Worm (Caenorhabditis elegans) whole organism, young adult: ENCODE results near the gene srv-26.

ENCODE experiments used
- B0336.3 ChIP-seq: fragments of 200-800 bp; sonication (Bioruptor generic); IDR thresholded peaks from 2 replicates; pipeline ENCODE4 v1.3.6; 2022; ENCODE audit warnings: missing genetic modification characterization, missing compliant biosample characterization
- F23B12.7 ChIP-seq: sonication (generic microtip); optimal IDR thresholded peaks from 2 replicates; lab custom pipeline; 2017; ENCODE audit warnings: missing genetic modification characterization, mild to moderate bottlenecking, missing compliant biosample characterization, antibody characterized with exemption, moderate library complexity; ENCODE audit not compliant: insufficient read depth
- F37B4.10 ChIP-seq: fragments of 200-800 bp; sonication (Bioruptor generic); IDR thresholded peaks from 2 replicates; pipeline ENCODE4 v1.3.6; 2022; ENCODE audit warnings: missing genetic modification characterization, missing compliant biosample characterization
- F49E8.2 ChIP-seq: sonication (generic microtip); optimal IDR thresholded peaks from 3 replicates; lab custom pipeline; 2017; ENCODE audit warnings: missing genetic modification characterization, mild to moderate bottlenecking, missing compliant biosample characterization, antibody characterized with exemption, moderate library complexity; ENCODE audit not compliant: insufficient read depth
- F57A8.1 ChIP-seq: fragments of 200-800 bp; sonication (Bioruptor generic); optimal IDR thresholded peaks from 2 replicates; lab custom pipeline; 2018; ENCODE audit warnings: mild to moderate bottlenecking, missing genetic modification characterization, moderate library complexity, missing compliant biosample characterization
- K11D2.4 ChIP-seq: fragments of 200-800 bp; sonication (Bioruptor generic); IDR thresholded peaks from 2 replicates; pipeline ENCODE4 v1.3.6; 2022; ENCODE audit warnings: missing genetic modification reagents, missing genetic modification characterization, missing compliant biosample characterization
- Y79H2A.3 ChIP-seq: fragments of 200-800 bp; sonication (Bioruptor generic); conservative IDR thresholded peaks from 2 replicates; pipeline ENCODE4 v1.3.6; 2022; ENCODE audit warnings: missing genetic modification reagents, missing genetic modification characterization, missing compliant biosample characterization
- akir-1 ChIP-seq: fragments of 200-800 bp; sonication (Bioruptor generic); optimal IDR thresholded peaks from 2 replicates; lab custom pipeline; 2018; ENCODE audit warnings: mild to moderate bottlenecking, missing genetic modification characterization, moderate library complexity, missing compliant biosample characterization
- ama-1 ChIP-seq, 3 experiments: fragments of 150-350 bp in 1 of 3; sonication (generic microtip) in 2 of 3; optimal IDR thresholded peaks; 2 replicates each; lab custom pipeline; 2014 to 2018; ENCODE audit warnings: missing biosample characterization in 2 of 3, missing genetic modification characterization in 2 of 3, missing genetic modification reagents in 2 of 3
- aptf-3 ChIP-seq: fragments of 200-800 bp; sonication (Bioruptor generic); IDR thresholded peaks from 2 replicates; pipeline ENCODE4 v1.3.6; 2022; ENCODE audit warnings: missing genetic modification characterization, missing compliant biosample characterization
- ccch-3 ChIP-seq: fragments of 200-800 bp; sonication (Bioruptor generic); optimal IDR thresholded peaks from 2 replicates; lab custom pipeline; 2018; ENCODE audit warnings: mild to moderate bottlenecking, missing genetic modification characterization, missing compliant biosample characterization
- cebp-1 ChIP-seq, 2 experiments: fragments of 200-800 bp in 1 of 2; sonication (Bioruptor generic) in 1 of 2; sonication (generic microtip) in 1 of 2; IDR thresholded peaks in 1 of 2; optimal IDR thresholded peaks in 1 of 2; 2 replicates each; pipeline versions ENCODE4 v1.3.6 to Lab custom; 2017 to 2022; ENCODE audit warnings: missing compliant biosample characterization in 2 of 2, missing genetic modification characterization in 2 of 2, mild to moderate bottlenecking in 1 of 2, missing genetic modification reagents in 1 of 2, moderate library complexity in 1 of 2
- ceh-100 ChIP-seq: fragments of 200-800 bp; sonication (Bioruptor generic); IDR thresholded peaks from 2 replicates; pipeline ENCODE4 v1.3.6; 2022; ENCODE audit warnings: missing genetic modification reagents, missing genetic modification characterization, missing compliant biosample characterization
- ceh-58 ChIP-seq: fragments of 200-800 bp; sonication (Bioruptor generic); IDR thresholded peaks from 2 replicates; pipeline ENCODE4 v1.3.6; 2022; ENCODE audit warnings: missing genetic modification characterization, missing compliant biosample characterization
- dox-1 ChIP-seq: fragments of 200-800 bp; sonication (Bioruptor generic); IDR thresholded peaks from 2 replicates; pipeline ENCODE4 v1.3.6; 2022; ENCODE audit warnings: missing genetic modification reagents, missing genetic modification characterization, missing compliant biosample characterization
- egl-18 ChIP-seq: fragments of 200-800 bp; sonication (Bioruptor generic); IDR thresholded peaks from 2 replicates; pipeline ENCODE4 v1.3.6; 2022; ENCODE audit warnings: missing genetic modification reagents, missing genetic modification characterization, missing compliant biosample characterization
- ekl-4 ChIP-seq: fragments of 200-800 bp; sonication (Bioruptor generic); IDR thresholded peaks from 2 replicates; pipeline ENCODE4 v1.3.6; 2022; ENCODE audit warnings: missing genetic modification reagents, missing genetic modification characterization, missing compliant biosample characterization
- ets-4 ChIP-seq: fragments of 200-800 bp; sonication (Bioruptor generic); optimal IDR thresholded peaks from 2 replicates; lab custom pipeline; 2018; ENCODE audit warnings: mild to moderate bottlenecking, missing genetic modification characterization, missing compliant biosample characterization
- gei-17 ChIP-seq: fragments of 200-800 bp; sonication (Bioruptor generic); optimal IDR thresholded peaks from 2 replicates; lab custom pipeline; 2018; ENCODE audit warnings: mild to moderate bottlenecking, missing genetic modification characterization, missing compliant biosample characterization
- hsf-1 ChIP-seq: fragments of 200-800 bp; sonication (Bioruptor generic); IDR thresholded peaks from 2 replicates; pipeline ENCODE4 v1.3.6; 2022; ENCODE audit warnings: missing genetic modification reagents, missing genetic modification characterization, missing compliant biosample characterization
- lag-1 ChIP-seq: fragments of 200-800 bp; sonication (Bioruptor generic); IDR thresholded peaks from 2 replicates; pipeline ENCODE4 v1.3.6; 2022; ENCODE audit warnings: missing genetic modification reagents, missing genetic modification characterization, missing compliant biosample characterization
- let-526 ChIP-seq: fragments of 200-800 bp; sonication (Bioruptor generic); IDR thresholded peaks from 2 replicates; pipeline ENCODE4 v1.3.6; 2022; ENCODE audit warnings: missing genetic modification reagents, missing genetic modification characterization, missing compliant biosample characterization
- lin-40 ChIP-seq: sonication (generic microtip); optimal IDR thresholded peaks from 2 replicates; lab custom pipeline; 2016; ENCODE audit warnings: missing genetic modification characterization, mild to moderate bottlenecking, missing compliant biosample characterization, missing genotype, missing genetic modification reagents
- madf-8 ChIP-seq: fragments of 200-800 bp; sonication (Bioruptor generic); conservative IDR thresholded peaks from 2 replicates; pipeline ENCODE4 v1.3.6; 2022; ENCODE audit warnings: missing genetic modification reagents, missing genetic modification characterization, missing compliant biosample characterization
- mel-28 ChIP-seq: sonication (generic microtip); optimal IDR thresholded peaks from 2 replicates; lab custom pipeline; 2016; ENCODE audit warnings: borderline replicate concordance, mild to moderate bottlenecking, missing genetic modification characterization, missing compliant biosample characterization
- nfya-1 ChIP-seq: sonication (generic microtip); optimal IDR thresholded peaks from 2 replicates; lab custom pipeline; 2017; ENCODE audit warnings: antibody characterized with exemption, missing compliant biosample characterization, missing genetic modification characterization, borderline replicate concordance; ENCODE audit not compliant: insufficient read depth
- nhr-120 ChIP-seq: fragments of 200-800 bp; sonication (Bioruptor generic); IDR thresholded peaks from 2 replicates; pipeline ENCODE4 v1.3.6; 2022; ENCODE audit warnings: missing genetic modification characterization, missing compliant biosample characterization
- nhr-80 ChIP-seq: sonication (generic microtip); optimal IDR thresholded peaks from 2 replicates; lab custom pipeline; 2016; ENCODE audit warnings: missing genetic modification characterization, missing compliant biosample characterization
- pha-4 ChIP-seq: fragments of 150-350 bp; sonication (generic microtip); optimal IDR thresholded peaks from 2 replicates; lab custom pipeline; 2014; ENCODE audit warnings: missing biosample characterization, missing genetic modification reagents, missing genetic modification characterization
- rcor-1 ChIP-seq: fragments of 200-800 bp; sonication (Bioruptor generic); IDR thresholded peaks from 2 replicates; pipeline ENCODE4 v1.3.6; 2022; ENCODE audit warnings: missing genetic modification reagents, missing genetic modification characterization, missing compliant biosample characterization
- snpc-1.3 ChIP-seq: sonication (generic microtip); optimal IDR thresholded peaks from 2 replicates; lab custom pipeline; 2017; ENCODE audit warnings: missing genetic modification characterization, mild to moderate bottlenecking, missing compliant biosample characterization, antibody characterized with exemption, moderate library complexity, missing genotype, missing genetic modification reagents; ENCODE audit not compliant: insufficient read depth
- tbp1 ChIP-seq: fragments of 200-800 bp; sonication (Bioruptor generic); optimal IDR thresholded peaks from 2 replicates; lab custom pipeline; 2018; ENCODE audit warnings: mild to moderate bottlenecking, missing genetic modification characterization, missing compliant biosample characterization
- tlf-1 ChIP-seq: fragments of 200-800 bp; sonication (Bioruptor generic); optimal IDR thresholded peaks from 2 replicates; lab custom pipeline; 2018; ENCODE audit warnings: mild to moderate bottlenecking, missing genetic modification characterization, missing compliant biosample characterization
- xnd-1 ChIP-seq: sonication (generic microtip); optimal IDR thresholded peaks from 2 replicates; lab custom pipeline; 2016; ENCODE audit warnings: missing genotype, missing genetic modification reagents, missing genetic modification characterization, missing compliant biosample characterization
- zfh-2 ChIP-seq: fragments of 200-800 bp; sonication (Bioruptor generic); conservative IDR thresholded peaks from 2 replicates; pipeline ENCODE4 v1.3.6; 2022; ENCODE audit warnings: missing genetic modification reagents, missing genetic modification characterization, missing compliant biosample characterization
- zim-3 ChIP-seq: sonication (generic microtip); optimal IDR thresholded peaks from 2 replicates; lab custom pipeline; 2017; ENCODE audit warnings: mild to moderate bottlenecking, missing genetic modification characterization, moderate library complexity, missing compliant biosample characterization
- ztf-18 ChIP-seq: sonication (generic microtip); optimal IDR thresholded peaks from 2 replicates; lab custom pipeline; 2016; ENCODE audit warnings: missing genotype, mild to moderate bottlenecking, missing genetic modification characterization, missing compliant biosample characterization
- ztf-28 ChIP-seq: fragments of 200-800 bp; sonication (Bioruptor generic); IDR thresholded peaks from 2 replicates; pipeline ENCODE4 v1.3.6; 2022; ENCODE audit warnings: missing genetic modification reagents, missing genetic modification characterization, missing compliant biosample characterization
- ztf-3 ChIP-seq: fragments of 200-800 bp; sonication (Bioruptor generic); optimal IDR thresholded peaks from 2 replicates; lab custom pipeline; 2018; ENCODE audit warnings: mild to moderate bottlenecking, missing genetic modification characterization, missing compliant biosample characterization

srv-26 gene

DNA sequence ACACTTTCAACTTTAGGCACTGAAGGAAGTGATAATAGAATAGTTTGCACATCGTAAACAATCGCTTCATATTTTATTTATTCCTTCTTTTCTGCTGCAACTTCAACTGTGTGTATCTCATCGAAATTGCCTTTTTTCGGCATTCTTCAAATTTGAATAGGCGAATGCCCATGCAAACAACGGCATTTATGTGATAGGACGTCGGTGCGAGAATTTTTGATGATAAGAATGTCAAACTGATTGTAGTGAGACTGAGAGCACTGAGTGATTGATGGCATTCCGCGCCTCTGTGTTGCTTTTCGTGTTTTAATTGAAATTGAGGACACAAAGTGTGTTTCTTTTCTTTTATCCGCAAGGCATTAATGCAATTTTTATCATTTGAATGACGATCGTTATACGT, 29.1 kb upstream of the srv-26 start:
- TF ChIP-seq akir-1 (GFP tag; lab: Kevin White, UChicago) (no peak), dox-1 (GFP tag; lab: Robert Waterston, UW) (peak; percentile 57), cebp-1 (GFP tag; IDR thresholded peaks at IDR 0.05; lab: Robert Waterston, UW) (no peak), cebp-1 (tag; optimal IDR thresholded peaks at IDR 0.05; lab: Kevin White, UChicago) (peak; percentile 40), nhr-80 (peak; percentile 88), F23B12.7 (tag; lab: Kevin White, UChicago) (no peak), let-526 (GFP tag; lab: Robert Waterston, UW) (no peak), B0336.3 (0 out of 2 replicates have a peak, but pooled peaks have one; percentile 32), tbp1 (no peak), ets-4 (GFP tag; lab: Kevin White, UChicago) (no peak), ceh-58 (GFP tag; lab: Robert Waterston, UW) (0 out of 2 replicates have a peak, but pooled peaks have one; percentile 29)
- TF ChIP-seq, all 124 proteins: peak for 5

DNA sequence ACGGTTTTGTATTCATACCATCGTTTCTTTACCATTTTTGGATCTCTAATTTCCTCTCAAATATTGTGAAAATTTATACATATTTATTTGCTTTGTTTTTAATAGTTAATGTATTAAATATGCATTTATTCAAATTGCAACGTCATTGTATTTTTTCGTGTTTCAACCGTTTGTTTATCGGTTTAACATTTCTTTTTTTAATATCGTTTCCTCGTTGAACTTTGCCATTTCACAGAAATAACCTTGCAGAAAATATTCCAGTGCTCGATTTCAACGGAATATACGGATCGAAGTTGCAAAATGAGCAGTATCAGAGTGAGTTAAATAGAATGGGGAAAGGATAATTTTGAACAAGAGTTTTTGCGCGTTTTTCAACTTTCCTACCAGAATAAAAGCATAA, 27.7 kb upstream of the srv-26 start, which contains the start of gene seu-1:
TSS of gene seu-1 (plus strand) at position 301 of the 400 bp plus-strand sequence.
- TF ChIP-seq ama-1 (optimal IDR thresholded peaks at IDR 0.05; lab: Kevin White, UChicago) (no peak), ama-1 (GFP tag; optimal IDR thresholded peaks at IDR 0.05; lab: Kevin White, UChicago) (no peak), zim-3 (tag; lab: Kevin White, UChicago) (no peak), rcor-1 (no peak), ceh-100 (GFP tag; lab: Robert Waterston, UW) (no peak), Y79H2A.3 (GFP tag; lab: Robert Waterston, UW) (no peak), ztf-18 (tag; lab: Kevin White, UChicago) (no peak), ztf-3 (no peak), gei-17 (GFP tag; lab: Kevin White, UChicago) (no peak), ekl-4 (GFP tag; lab: Robert Waterston, UW) (no peak), F37B4.10 (GFP tag; lab: Robert Waterston, UW) (no peak), ztf-28 (GFP tag; lab: Robert Waterston, UW) (no peak), nhr-80 (no peak), aptf-3 (no peak), xnd-1 (tag; lab: Kevin White, UChicago) (no peak), pha-4 (tag; lab: Kevin White, UChicago) (no peak), madf-8 (GFP tag; lab: Robert Waterston, UW) (no peak), tlf-1 (no peak), egl-18 (GFP tag; lab: Robert Waterston, UW) (no peak), hsf-1 (GFP tag; lab: Robert Waterston, UW) (no peak), F57A8.1 (GFP tag; lab: Kevin White, UChicago) (no peak)
- TF ChIP-seq, all 124 proteins: peak for 0

DNA sequence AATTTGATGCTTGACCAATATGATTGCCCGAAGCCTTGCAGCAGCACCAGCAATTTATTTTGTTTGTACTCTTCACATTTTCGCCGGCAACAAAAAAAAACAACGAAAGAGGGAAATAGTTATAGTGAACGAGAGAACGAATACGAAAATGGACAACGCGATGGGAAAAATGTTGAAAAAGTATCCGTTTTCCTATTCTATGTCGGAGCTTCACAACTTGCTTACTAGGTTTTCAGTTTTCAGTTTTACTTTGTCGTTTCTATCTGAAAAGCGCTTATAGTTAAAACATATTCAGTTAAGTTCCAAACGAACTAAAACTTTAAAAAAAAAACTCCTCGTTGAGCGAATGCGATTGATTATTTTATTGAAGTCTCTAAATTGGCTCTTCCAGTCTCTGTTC, 26.5 kb upstream of the srv-26 start:
- TF ChIP-seq F49E8.2 (no peak), nhr-120 (no peak), nfya-1 (no peak), ets-4 (GFP tag; lab: Kevin White, UChicago) (no peak), tbp1 (no peak), lin-40 (tag; lab: Kevin White, UChicago) (no peak), mel-28 (tag; lab: Kevin White, UChicago) (no peak), ccch-3 (no peak), snpc-1.3 (no peak), egl-18 (GFP tag; lab: Robert Waterston, UW) (no peak), K11D2.4 (GFP tag; lab: Robert Waterston, UW) (no peak), zfh-2 (GFP tag; lab: Robert Waterston, UW) (no peak), lag-1 (no peak)
